Fruit fly (Drosophila melanogaster): ENCODE measurements around the gene CG7091.

DNA sequence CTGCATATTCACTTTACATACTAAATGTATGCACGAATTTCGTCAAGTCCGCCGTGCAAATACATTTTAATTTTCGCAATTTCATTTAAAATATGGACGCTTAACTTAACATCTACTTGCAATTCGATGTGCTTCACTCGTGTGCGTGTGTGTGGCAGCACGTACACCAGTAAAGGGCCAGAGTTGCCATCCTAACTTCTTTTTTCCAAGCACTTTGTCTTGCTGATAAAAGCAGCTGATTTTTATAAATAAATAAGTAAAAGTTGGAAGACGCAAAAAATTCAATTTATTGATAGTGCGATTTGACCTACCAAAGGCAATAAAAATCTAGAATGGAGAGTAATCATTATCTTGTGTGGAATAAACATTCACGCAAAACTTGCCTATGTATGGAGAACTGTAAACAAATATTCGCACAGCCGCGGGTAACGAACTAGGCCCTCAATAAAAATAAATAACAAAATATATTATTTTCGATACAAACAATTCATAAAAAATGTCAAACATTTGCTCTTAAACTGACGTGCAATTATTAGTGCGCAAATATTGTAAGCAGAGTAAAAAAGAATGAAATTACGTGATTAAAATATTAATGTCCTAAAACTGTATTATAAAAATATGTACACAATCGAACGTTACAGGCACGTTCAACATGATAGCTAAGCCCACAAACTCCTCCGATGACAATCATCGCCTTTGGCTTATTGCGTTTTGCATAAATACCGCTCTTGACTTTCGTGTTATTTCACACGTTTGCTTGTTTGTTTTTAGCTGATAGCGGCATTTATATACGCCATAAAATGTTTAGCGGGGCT, 4.6 kb downstream of the CG7091 start:
- no peak for TF ChIP-seq CG9797 (GFP tag; optimal IDR thresholded peaks at IDR 0.05)
- peak; percentile 90 for TF ChIP-seq CG8478 (optimal IDR thresholded peaks at IDR 0.05)
- TF ChIP-seq Dbx (GFP tag; IDR thresholded peaks at IDR 0.05): no peak
- TF ChIP-seq CG14050 (GFP tag; IDR thresholded peaks at IDR 0.05): peak; percentile 48; the same call in 1 of the 3 replicates
